Fruit fly (Drosophila melanogaster): ENCODE results near the gene mRpL22.

dm6 chrX:16800530-16801027 is 16.8 kb downstream of the mRpL22 start, which contains the start of the genes CG9132 and CG4789:
- TF ChIP-seq CkIIα-i1 (GFP tag; IDR thresholded peaks at IDR 0.05) (no peak), vnd (GFP tag; IDR thresholded peaks at IDR 0.05; ENCODE audit: partially characterized antibody) (no peak), CG15011 (GFP tag; optimal IDR thresholded peaks at IDR 0.05) (no peak), Antp (GFP tag; optimal IDR thresholded peaks at IDR 0.05) (no peak), CG34422 (GFP tag; IDR thresholded peaks at IDR 0.05) (no peak), Gug (GFP tag; IDR thresholded peaks at IDR 0.05) (no peak)

Measured in whole organism, embryonic.